Worm (Caenorhabditis elegans): Measurements from ENCODE around the gene srw-144.

srw-144 gene

DNA sequence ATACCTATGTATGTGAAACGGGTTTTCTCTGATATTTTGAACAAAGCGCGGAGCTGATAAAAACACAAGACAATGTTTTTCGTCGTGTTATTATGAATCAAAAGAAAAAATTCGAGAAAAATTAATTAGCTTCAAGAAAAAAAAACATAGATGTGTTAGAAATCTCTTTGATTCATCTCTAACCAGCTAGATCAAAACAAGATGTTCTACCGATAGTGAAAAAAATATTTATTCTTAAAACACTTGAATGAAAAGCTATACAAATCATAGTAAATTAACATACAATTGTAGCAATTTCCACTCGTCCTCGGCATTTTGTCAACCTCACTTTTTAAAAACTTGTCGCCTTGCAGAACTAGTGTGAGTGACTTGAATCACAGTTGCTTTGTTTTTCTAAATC is 18.5 kb downstream of the srw-144 start:
- TF ChIP-seq C17E4.6 (GFP tag; IDR thresholded peaks at IDR 0.05) (no peak), lin-54 (GFP tag; optimal IDR thresholded peaks at IDR 0.05) (no peak), pbrm-1 (GFP tag; IDR thresholded peaks at IDR 0.05) (no peak), mcd-1 (GFP tag; IDR thresholded peaks at IDR 0.05) (no peak), K11D2.4 (GFP tag; IDR thresholded peaks at IDR 0.05) (no peak), F22D6.2 (tag; optimal IDR thresholded peaks at IDR 0.05) (no peak), rpc-1 (optimal IDR thresholded peaks at IDR 0.05) (no peak), rpc-1 (tag; optimal IDR thresholded peaks at IDR 0.05) (no peak), somi-1 (GFP tag; optimal IDR thresholded peaks at IDR 0.05) (no peak), efl-1 (GFP tag; optimal IDR thresholded peaks at IDR 0.05) (no peak), nhr-80 (tag; optimal IDR thresholded peaks at IDR 0.05) (no peak), Y95B8A.8 (GFP tag; IDR thresholded peaks at IDR 0.05) (no peak), F37B4.10 (GFP tag; IDR thresholded peaks at IDR 0.05) (no peak), zim-3 (tag; optimal IDR thresholded peaks at IDR 0.05) (no peak), hrde-1 (tag; optimal IDR thresholded peaks at IDR 0.05; ENCODE audit: borderline replicate concordance) (no peak), him-1 (tag; optimal IDR thresholded peaks at IDR 0.05) (no peak), Y53F4B.3 (GFP tag; IDR thresholded peaks at IDR 0.05) (no peak)

- no peak for TF ChIP-seq nhr-90 (tag; optimal IDR thresholded peaks at IDR 0.05)
- TF ChIP-seq lin-54 (GFP tag; optimal IDR thresholded peaks at IDR 0.05), result no peak
- no peak for TF ChIP-seq Y53F4B.3 (GFP tag; IDR thresholded peaks at IDR 0.05)
- no peak for TF ChIP-seq lin-26 (GFP tag; IDR thresholded peaks at IDR 0.05)
- no peak for TF ChIP-seq ztf-28 (GFP tag; IDR thresholded peaks at IDR 0.05)
- TF ChIP-seq F22D6.2 (tag; optimal IDR thresholded peaks at IDR 0.05), result no peak
- TF ChIP-seq lin-40 (tag; optimal IDR thresholded peaks at IDR 0.05), result no peak
- TF ChIP-seq F49E8.2 (tag; optimal IDR thresholded peaks at IDR 0.05; ENCODE audit: insufficient read depth), result no peak
- no peak for TF ChIP-seq let-526 (GFP tag; IDR thresholded peaks at IDR 0.05)
- TF ChIP-seq ztf-26 (tag; optimal IDR thresholded peaks at IDR 0.05), result no peak
- TF ChIP-seq hlh-26 (GFP tag; conservative IDR thresholded peaks at IDR 0.05), result no peak
- TF ChIP-seq cebp-2 (GFP tag; IDR thresholded peaks at IDR 0.05), result no peak
- TF ChIP-seq chd-7 (tag; optimal IDR thresholded peaks at IDR 0.05), result no peak
- TF ChIP-seq tlf-1 (GFP tag; optimal IDR thresholded peaks at IDR 0.05), result no peak
Measured at ce11 chrV:2941405-2941804, 19.4 kb downstream of the srw-144 start, which contains the start of gene srw-143. srw-143 (minus strand) TSS chrV:2941505.

- TF ChIP-seq hmg-1.2 (GFP tag; IDR thresholded peaks at IDR 0.05) (no peak), egl-44 (GFP tag; IDR thresholded peaks at IDR 0.05) (no peak), snpc-4 (GFP tag; optimal IDR thresholded peaks at IDR 0.05) (no peak), snpc-4 (tag; optimal IDR thresholded peaks at IDR 0.05) (no peak), dox-1 (GFP tag; IDR thresholded peaks at IDR 0.05) (no peak), nfya-2 (GFP tag; IDR thresholded peaks at IDR 0.05) (no peak), pha-4 (tag; optimal IDR thresholded peaks at IDR 0.05) (no peak), nhr-120 (GFP tag; IDR thresholded peaks at IDR 0.05) (no peak), madf-6 (GFP tag; IDR thresholded peaks at IDR 0.05) (no peak)
Measured at ce11 chrV:2938497-2938896, 22.3 kb downstream of the srw-144 start, which contains the start of gene srw-141. srw-141 (minus strand) TSS chrV:2938597.

ce11 chrV:2934075-2934474 is 26.7 kb downstream of the srw-144 start, which contains the start of gene srh-247:
srh-247 (minus strand) TSS chrV:2934175.
- no peak for TF ChIP-seq snpc-3.4 (tag; optimal IDR thresholded peaks at IDR 0.05)
- no peak for TF ChIP-seq ekl-4 (GFP tag; IDR thresholded peaks at IDR 0.05)
- TF ChIP-seq attf-3 (GFP tag; conservative IDR thresholded peaks at IDR 0.05), result no peak
- no peak for TF ChIP-seq pha-4 (tag; optimal IDR thresholded peaks at IDR 0.05)
- no peak for TF ChIP-seq madf-6 (GFP tag; IDR thresholded peaks at IDR 0.05)
- TF ChIP-seq mcd-1 (GFP tag; IDR thresholded peaks at IDR 0.05), result no peak
- TF ChIP-seq F10E7.11 (tag; optimal IDR thresholded peaks at IDR 0.05), result no peak
- no peak for TF ChIP-seq nhr-120 (GFP tag; IDR thresholded peaks at IDR 0.05)
- TF ChIP-seq madf-10 (tag; optimal IDR thresholded peaks at IDR 0.05), result no peak
- no peak for TF ChIP-seq madf-8 (GFP tag; conservative IDR thresholded peaks at IDR 0.05)
- no peak for TF ChIP-seq rec-8 (tag; optimal IDR thresholded peaks at IDR 0.05)
- TF ChIP-seq nfya-2 (GFP tag; IDR thresholded peaks at IDR 0.05), result no peak
- no peak for TF ChIP-seq mxl-1 (tag; optimal IDR thresholded peaks at IDR 0.05)
- no peak for TF ChIP-seq snpc-1.1 (tag; optimal IDR thresholded peaks at IDR 0.05; ENCODE audit: insufficient read depth)

Data from whole organism, young adult.